Fruit fly (Drosophila melanogaster): ENCODE measurements around the gene Prosalpha3T.

The Prosalpha3T gene

dm6 chr3R:31134056-31134455 lies 10.8 kb upstream of the Prosalpha3T start, which contains the start of gene Gycbeta100B:
TSS of gene Gycbeta100B (plus strand) at chr3R:31134392.
- TF ChIP-seq Dif (GFP tag; optimal IDR thresholded peaks at IDR 0.05; ENCODE audit: partially characterized antibody) = no peak
- no peak for TF ChIP-seq dsf (GFP tag; optimal IDR thresholded peaks at IDR 0.05; ENCODE audit: borderline replicate concordance)
- no peak for TF ChIP-seq Sp1 (GFP tag; optimal IDR thresholded peaks at IDR 0.05)
- TF ChIP-seq Rel (GFP tag; optimal IDR thresholded peaks at IDR 0.05) = no peak
- TF ChIP-seq Rel (tag; optimal IDR thresholded peaks at IDR 0.05) = no peak
- no peak for TF ChIP-seq pan (optimal IDR thresholded peaks at IDR 0.05)
- no peak for TF ChIP-seq usp (GFP tag; optimal IDR thresholded peaks at IDR 0.05)
- TF ChIP-seq Myc (optimal IDR thresholded peaks at IDR 0.05) = no peak
- no peak for TF ChIP-seq dl (GFP tag; optimal IDR thresholded peaks at IDR 0.05; ENCODE audit: insufficient read depth in 1 of 2, partially characterized antibody in 2 of 2)
- TF ChIP-seq ey (GFP tag; optimal IDR thresholded peaks at IDR 0.05) = no peak
- TF ChIP-seq h (GFP tag; optimal IDR thresholded peaks at IDR 0.05) = no peak
- no peak for TF ChIP-seq CG32264 (GFP tag; optimal IDR thresholded peaks at IDR 0.05)
- TF ChIP-seq GATAd (GFP tag; optimal IDR thresholded peaks at IDR 0.05) = no peak
- TF ChIP-seq sage (GFP tag; optimal IDR thresholded peaks at IDR 0.05) = no peak

dm6 chr3R:31130566-31130965 lies 7.4 kb upstream of the Prosalpha3T start, which contains the start of gene Ktch:
TSS of gene Ktch (minus strand) at chr3R:31130666.
- TF ChIP-seq GATAd (GFP tag; optimal IDR thresholded peaks at IDR 0.05) (no peak), h (GFP tag; optimal IDR thresholded peaks at IDR 0.05) (no peak), HLH106 (tag; optimal IDR thresholded peaks at IDR 0.05) (no peak), sv (GFP tag; optimal IDR thresholded peaks at IDR 0.05) (no peak), Jra (GFP tag; optimal IDR thresholded peaks at IDR 0.05) (no peak), Sp1 (GFP tag; optimal IDR thresholded peaks at IDR 0.05) (no peak), woc (GFP tag; optimal IDR thresholded peaks at IDR 0.05) (no peak), CG9705 (GFP tag; optimal IDR thresholded peaks at IDR 0.05) (no peak), N (GFP tag; optimal IDR thresholded peaks at IDR 0.05) (no peak), dl (GFP tag; optimal IDR thresholded peaks at IDR 0.05; ENCODE audit: insufficient read depth in 1 of 2, partially characterized antibody in 2 of 2) (no peak), brk (GFP tag; optimal IDR thresholded peaks at IDR 0.05) (no peak), Dif (GFP tag; optimal IDR thresholded peaks at IDR 0.05; ENCODE audit: partially characterized antibody) (no peak), foxo (GFP tag; optimal IDR thresholded peaks at IDR 0.05) (no peak), Hr78 (GFP tag; optimal IDR thresholded peaks at IDR 0.05) (no peak), dsf (GFP tag; optimal IDR thresholded peaks at IDR 0.05; ENCODE audit: borderline replicate concordance) (no peak), Hr83 (GFP tag; optimal IDR thresholded peaks at IDR 0.05; ENCODE audit: poor library complexity, severe bottlenecking) (no peak), ey (GFP tag; optimal IDR thresholded peaks at IDR 0.05) (no peak), br (GFP tag; optimal IDR thresholded peaks at IDR 0.05) (no peak), Rel (GFP tag; optimal IDR thresholded peaks at IDR 0.05) (no peak), Rel (tag; optimal IDR thresholded peaks at IDR 0.05) (no peak), jim (GFP tag; optimal IDR thresholded peaks at IDR 0.05) (no peak)

dm6 chr3R:31127357-31127775 lies 4.2 kb upstream of the Prosalpha3T start:
- no peak for TF ChIP-seq Abd-B (GFP tag; optimal IDR thresholded peaks at IDR 0.05)
- TF ChIP-seq Rel (GFP tag; optimal IDR thresholded peaks at IDR 0.05) = no peak
- peak; percentile 68 for TF ChIP-seq Rel (tag; optimal IDR thresholded peaks at IDR 0.05)
- no peak for TF ChIP-seq woc (GFP tag; optimal IDR thresholded peaks at IDR 0.05)
- TF ChIP-seq Dfd (GFP tag; optimal IDR thresholded peaks at IDR 0.05) = no peak

- TF ChIP-seq pan (optimal IDR thresholded peaks at IDR 0.05) = no peak
- TF ChIP-seq Rel (GFP tag; optimal IDR thresholded peaks at IDR 0.05) = no peak
- no peak for TF ChIP-seq Rel (tag; optimal IDR thresholded peaks at IDR 0.05)
- TF ChIP-seq woc (GFP tag; optimal IDR thresholded peaks at IDR 0.05) = no peak
- no peak for TF ChIP-seq Abd-B (GFP tag; optimal IDR thresholded peaks at IDR 0.05)
- TF ChIP-seq brk (GFP tag; optimal IDR thresholded peaks at IDR 0.05) = no peak
- no peak for TF ChIP-seq Sp1 (GFP tag; optimal IDR thresholded peaks at IDR 0.05)
- no peak for TF ChIP-seq jim (GFP tag; optimal IDR thresholded peaks at IDR 0.05)
- TF ChIP-seq Vsx2 (GFP tag; optimal IDR thresholded peaks at IDR 0.05; ENCODE audit: partially characterized antibody) = no peak
- no peak for TF ChIP-seq lola (GFP tag; optimal IDR thresholded peaks at IDR 0.05)
- TF ChIP-seq Myc (optimal IDR thresholded peaks at IDR 0.05) = no peak
- no peak for TF ChIP-seq tai (GFP tag; optimal IDR thresholded peaks at IDR 0.05)
- no peak for TF ChIP-seq foxo (GFP tag; optimal IDR thresholded peaks at IDR 0.05)
- TF ChIP-seq sage (GFP tag; optimal IDR thresholded peaks at IDR 0.05) = no peak
- TF ChIP-seq dsf (GFP tag; optimal IDR thresholded peaks at IDR 0.05; ENCODE audit: borderline replicate concordance) = no peak
- no peak for TF ChIP-seq Dfd (GFP tag; optimal IDR thresholded peaks at IDR 0.05)
- TF ChIP-seq Hr83 (GFP tag; optimal IDR thresholded peaks at IDR 0.05; ENCODE audit: poor library complexity, severe bottlenecking) = no peak
- TF ChIP-seq HLH106 (tag; optimal IDR thresholded peaks at IDR 0.05) = no peak
These were observed 2.6 kb upstream of the Prosalpha3T start, which contains the start of gene CG15554 for dm6 chr3R:31125746-31126199. TSS of gene CG15554 (plus strand) at chr3R:31126149.
